Fruit fly (Drosophila melanogaster): ENCODE results near the gene CG12730.
A peak's percentile ranks its signal among the peaks of the same experiment; 100 is the strongest.

The CG12730 gene

dm6 chrX:5560503-5560902 lies 44.1 kb downstream of the CG12730 start (continued):
- TF ChIP-seq rib (GFP tag; IDR thresholded peaks at IDR 0.05): peak; percentile 61; the same call in 1 of the 2 replicates

- TF ChIP-seq Hmx (GFP tag; optimal IDR thresholded peaks at IDR 0.05) (no peak), CTCF (GFP tag; optimal IDR thresholded peaks at IDR 0.05) (peak; percentile 86)
Observed at dm6 chrX:5563396-5563795, 47.0 kb downstream of the CG12730 start.

- TF ChIP-seq Hr51 (GFP tag; optimal IDR thresholded peaks at IDR 0.05): peak in 1 of 2 experiments; percentile 8
- TF ChIP-seq Chrac-16 (GFP tag; optimal IDR thresholded peaks at IDR 0.05): peak; percentile 40
- no peak for TF ChIP-seq CG14710 (tag; optimal IDR thresholded peaks at IDR 0.05)
- peak; percentile 2 for TF ChIP-seq mam (GFP tag; optimal IDR thresholded peaks at IDR 0.05)
- TF ChIP-seq CG4820 (GFP tag; optimal IDR thresholded peaks at IDR 0.05): peak; percentile 21
- TF ChIP-seq Gug (GFP tag; IDR thresholded peaks at IDR 0.05): 0 out of 4 replicates have a peak, but pooled peaks have one; percentile 3
- TF ChIP-seq az2 (GFP tag; optimal IDR thresholded peaks at IDR 0.05): peak; percentile 15
- peak; percentile 23 for TF ChIP-seq NC2β (GFP tag; optimal IDR thresholded peaks at IDR 0.05)
- peak; percentile 25; the same call in 1 of the 2 replicates for TF ChIP-seq lmd (GFP tag; IDR thresholded peaks at IDR 0.05)
- peak; percentile 30 for TF ChIP-seq Hsf (GFP tag; optimal IDR thresholded peaks at IDR 0.05)
- no peak for TF ChIP-seq Kr (GFP tag; optimal IDR thresholded peaks at IDR 0.05)
- TF ChIP-seq pnt (GFP tag; optimal IDR thresholded peaks at IDR 0.05): peak; percentile 16
- TF ChIP-seq chif (GFP tag; optimal IDR thresholded peaks at IDR 0.05): peak in 1 of 2 experiments; percentile 37
- TF ChIP-seq CG10979 (tag; optimal IDR thresholded peaks at IDR 0.05): peak; percentile 27
- TF ChIP-seq chn (GFP tag; optimal IDR thresholded peaks at IDR 0.05): peak; percentile 26
- TF ChIP-seq Xbp1 (GFP tag; optimal IDR thresholded peaks at IDR 0.05): peak; percentile 31
- TF ChIP-seq CG3726 (GFP tag; IDR thresholded peaks at IDR 0.05): no peak
- no peak for TF ChIP-seq Awh (GFP tag; IDR thresholded peaks at IDR 0.05)
- TF ChIP-seq tgo (GFP tag; IDR thresholded peaks at IDR 0.05): no peak
- TF ChIP-seq NfI (GFP tag; optimal IDR thresholded peaks at IDR 0.05): no peak
- TF ChIP-seq phol (tag; optimal IDR thresholded peaks at IDR 0.05): peak; percentile 17
- TF ChIP-seq CG14441 (GFP tag; IDR thresholded peaks at IDR 0.05): no peak
- TF ChIP-seq CG2712 (tag; optimal IDR thresholded peaks at IDR 0.05): peak; percentile 17
- TF ChIP-seq lab (GFP tag; optimal IDR thresholded peaks at IDR 0.05): peak; percentile 5
- TF ChIP-seq Rfx (GFP tag; IDR thresholded peaks at IDR 0.05): 0 out of 2 replicates have a peak, but pooled peaks have one; percentile 32
- no peak for TF ChIP-seq ap (GFP tag; IDR thresholded peaks at IDR 0.05)
- TF ChIP-seq fd102C (GFP tag; optimal IDR thresholded peaks at IDR 0.05): peak; percentile 27
- TF ChIP-seq Jarid2 (GFP tag; optimal IDR thresholded peaks at IDR 0.05): no peak
- peak; percentile 14 for TF ChIP-seq repo (GFP tag; optimal IDR thresholded peaks at IDR 0.05)
- peak; percentile 19 for TF ChIP-seq CG8924 (tag; optimal IDR thresholded peaks at IDR 0.05)
- TF ChIP-seq CG1603 (tag; optimal IDR thresholded peaks at IDR 0.05): peak; percentile 59
- TF ChIP-seq gem (tag; optimal IDR thresholded peaks at IDR 0.05): peak; percentile 42
- TF ChIP-seq org-1 (GFP tag; optimal IDR thresholded peaks at IDR 0.05): peak; percentile 19
- no peak for TF ChIP-seq prd (optimal IDR thresholded peaks at IDR 0.05)
- TF ChIP-seq prd (GFP tag; IDR thresholded peaks at IDR 0.05): peak; percentile 75
- peak; percentile 29 for TF ChIP-seq tin (GFP tag; optimal IDR thresholded peaks at IDR 0.05)
- TF ChIP-seq CG18011 (GFP tag; optimal IDR thresholded peaks at IDR 0.05): no peak
- 0 out of 3 replicates have a peak, but pooled peaks have one; percentile 10 for TF ChIP-seq CG11456 (GFP tag; IDR thresholded peaks at IDR 0.05)
- no peak for TF ChIP-seq ash1 (GFP tag; optimal IDR thresholded peaks at IDR 0.05)
- peak; percentile 35 for TF ChIP-seq CG16815 (GFP tag; optimal IDR thresholded peaks at IDR 0.05)
- TF ChIP-seq dmrt11E (tag; optimal IDR thresholded peaks at IDR 0.05): peak; percentile 61
- peak; percentile 26 for TF ChIP-seq zen (tag; optimal IDR thresholded peaks at IDR 0.05)
- TF ChIP-seq zfh1 (GFP tag; IDR thresholded peaks at IDR 0.05): peak; percentile 67; the same call in 2 of the 3 replicates
- peak; percentile 7 for TF ChIP-seq CG7786 (GFP tag; optimal IDR thresholded peaks at IDR 0.05)
- no peak for TF ChIP-seq chinmo (GFP tag; IDR thresholded peaks at IDR 0.05; ENCODE audit: partially characterized antibody)
Observed at dm6 chrX:5563929-5564328, 47.5 kb downstream of the CG12730 start.
